Fruit fly (Drosophila melanogaster) whole organism, embryonic: Measurements from ENCODE around the gene CG31760.

ENCODE experiments used
- Bgb ChIP-seq: fragments of 200-800 bp; sonication (Bioruptor generic); IDR thresholded peaks from 2 replicates; pipeline ENCODE4 v1.3.6; 2022; ENCODE audit warnings: missing biosample characterization, missing genetic modification characterization; ENCODE audit not compliant: partially characterized antibody
- Bteb2 ChIP-seq: fragments of 200-800 bp; sonication (Bioruptor generic); optimal IDR thresholded peaks from 2 replicates; lab custom pipeline; 2016; ENCODE audit warnings: missing biosample characterization, missing genetic modification characterization
- CG10274 ChIP-seq: fragments of 200-800 bp; sonication (Bioruptor generic); optimal IDR thresholded peaks from 3 replicates; lab custom pipeline; 2017; ENCODE audit warnings: missing biosample characterization, mild to moderate bottlenecking, missing genetic modification characterization
- CG10565 ChIP-seq: fragments of 200-800 bp; sonication (Bioruptor generic); optimal IDR thresholded peaks from 3 replicates; lab custom pipeline; 2016; ENCODE audit warnings: missing biosample characterization, mild to moderate bottlenecking, missing genetic modification characterization
- CG12391 ChIP-seq: fragments of 200-800 bp; sonication (Bioruptor generic); optimal IDR thresholded peaks from 3 replicates; lab custom pipeline; 2018; ENCODE audit warnings: missing biosample characterization, mild to moderate bottlenecking, missing genetic modification characterization, moderate library complexity
- CG12769 ChIP-seq: fragments of 200-800 bp; sonication (Bioruptor generic); optimal IDR thresholded peaks from 2 replicates; lab custom pipeline; 2019; ENCODE audit warnings: missing biosample characterization, mild to moderate bottlenecking, missing genetic modification characterization, moderate library complexity
- CG1602 ChIP-seq: fragments of 200-800 bp; sonication (Bioruptor generic); optimal IDR thresholded peaks from 3 replicates; lab custom pipeline; 2016; ENCODE audit warnings: missing biosample characterization, missing genetic modification characterization
- CG17186 ChIP-seq: fragments of 200-800 bp; sonication (Bioruptor generic); optimal IDR thresholded peaks from 3 replicates; lab custom pipeline; 2017; ENCODE audit warnings: missing biosample characterization, missing genetic modification reagents, missing genetic modification characterization
- CG30020 ChIP-seq: fragments of 200-800 bp; optimal IDR thresholded peaks from 2 replicates; lab custom pipeline; 2019; ENCODE audit warnings: missing biosample characterization, mild to moderate bottlenecking, missing genetic modification characterization, moderate library complexity
- CG3065 ChIP-seq: fragments of 200-800 bp; sonication (Bioruptor generic); optimal IDR thresholded peaks from 2 replicates; lab custom pipeline; 2016; ENCODE audit warnings: missing biosample characterization, missing genetic modification characterization
- CG31388 ChIP-seq: fragments of 200-800 bp; sonication (Bioruptor generic); optimal IDR thresholded peaks from 2 replicates; lab custom pipeline; 2016; ENCODE audit warnings: missing biosample characterization, missing genetic modification characterization
- CG32767 ChIP-seq: fragments of 200-800 bp; sonication (Bioruptor generic); IDR thresholded peaks from 2 replicates; pipeline ENCODE4 v1.3.6; 2022; ENCODE audit warnings: missing biosample characterization, missing genetic modification characterization
- CG33213 ChIP-seq: fragments of 200-800 bp; sonication (Bioruptor generic); optimal IDR thresholded peaks from 3 replicates; lab custom pipeline; 2016; ENCODE audit warnings: missing biosample characterization, missing genetic modification characterization
- CG34224 ChIP-seq: fragments of 200-800 bp; sonication (Bioruptor generic); IDR thresholded peaks from 3 replicates; pipeline ENCODE4 v1.3.6; 2022; ENCODE audit warnings: missing biosample characterization, missing genetic modification characterization; ENCODE audit not compliant: partially characterized antibody
- CG6689 ChIP-seq: fragments of 200-800 bp; sonication (Bioruptor generic); IDR thresholded peaks from 2 replicates; pipeline ENCODE4 v1.3.6; 2022; ENCODE audit warnings: missing biosample characterization, missing genetic modification characterization
- CG8281 ChIP-seq: fragments of 200-800 bp; sonication (Bioruptor generic); optimal IDR thresholded peaks from 2 replicates; lab custom pipeline; 2018; ENCODE audit warnings: missing biosample characterization, mild to moderate bottlenecking, missing genetic modification characterization, moderate library complexity
- CG9609 ChIP-seq: fragments of 200-800 bp; sonication (Bioruptor generic); optimal IDR thresholded peaks from 3 replicates; lab custom pipeline; 2016; ENCODE audit warnings: missing biosample characterization, missing genetic modification characterization
- ERR ChIP-seq: fragments of 200-800 bp; sonication (Bioruptor generic); optimal IDR thresholded peaks from 2 replicates; lab custom pipeline; 2016; ENCODE audit warnings: missing biosample characterization, missing genetic modification characterization
- Ets65A ChIP-seq: fragments of 200-800 bp; sonication (Bioruptor generic); peaks from one replicate; lab custom pipeline; 2016; ENCODE audit warnings: missing biosample characterization, missing genetic modification characterization
- Hey ChIP-seq: fragments of 200-800 bp; sonication (Bioruptor generic); optimal IDR thresholded peaks from 3 replicates; lab custom pipeline; 2018; ENCODE audit warnings: missing biosample characterization, mild to moderate bottlenecking, missing genetic modification characterization
- Hmx ChIP-seq: fragments of 200-800 bp; sonication (Bioruptor generic); optimal IDR thresholded peaks from 2 replicates; lab custom pipeline; 2016; ENCODE audit warnings: missing biosample characterization, missing genetic modification characterization
- MBD-R2 ChIP-seq: fragments of 200-800 bp; sonication (Bioruptor generic); IDR thresholded peaks from 2 replicates; pipeline ENCODE4 v1.3.6; 2022; ENCODE audit warnings: missing biosample characterization, missing genetic modification characterization
- MTF-1 ChIP-seq: fragments of 200-800 bp; sonication (Bioruptor generic); optimal IDR thresholded peaks from 2 replicates; lab custom pipeline; 2018; ENCODE audit warnings: missing biosample characterization, mild to moderate bottlenecking, missing genetic modification characterization, borderline replicate concordance
- NK7.1 ChIP-seq: fragments of 200-800 bp; sonication (Bioruptor generic); optimal IDR thresholded peaks from 3 replicates; lab custom pipeline; 2016; ENCODE audit warnings: missing biosample characterization, missing genetic modification characterization
- Poxn ChIP-seq: fragments of 200-800 bp; sonication (Bioruptor generic); IDR thresholded peaks from 2 replicates; pipeline ENCODE4 v1.3.6; 2022; ENCODE audit warnings: missing biosample characterization, missing genetic modification characterization
- Scr ChIP-seq: fragments of 200-800 bp; sonication (Bioruptor generic); IDR thresholded peaks from 2 replicates; pipeline ENCODE4 v1.3.6; 2022; ENCODE audit warnings: missing biosample characterization, missing genetic modification characterization; ENCODE audit not compliant: partially characterized antibody
- Spps ChIP-seq: fragments of 200-800 bp; sonication (Bioruptor generic); optimal IDR thresholded peaks from 2 replicates; lab custom pipeline; 2018; ENCODE audit warnings: missing biosample characterization, mild to moderate bottlenecking, missing genetic modification characterization
- Trl ChIP-seq, 3 experiments: fragments of >200 bp in 2 of 3; fragments of 200-800 bp in 1 of 3; sonication (Bioruptor generic) in 1 of 3; optimal IDR thresholded peaks; 2 replicates in 1 of 3; 3 replicates in 2 of 3; lab custom pipeline; 2016 to 2017; ENCODE audit warnings: missing biosample characterization in 1 of 3, missing genetic modification characterization in 1 of 3
- Usf ChIP-seq: fragments of 200-800 bp; sonication (Bioruptor generic); optimal IDR thresholded peaks from 2 replicates; lab custom pipeline; 2017; ENCODE audit warnings: missing genotype, missing biosample characterization, missing genetic modification characterization
- ash1 ChIP-seq: fragments of 200-800 bp; sonication (Bioruptor generic); optimal IDR thresholded peaks from 2 replicates; lab custom pipeline; 2018; ENCODE audit warnings: missing biosample characterization, mild to moderate bottlenecking, missing genetic modification characterization
- bbx ChIP-seq: fragments of 200-800 bp; sonication (Bioruptor generic); IDR thresholded peaks from 2 replicates; pipeline ENCODE4 v1.3.6; 2022; ENCODE audit warnings: missing biosample characterization, missing genetic modification characterization; ENCODE audit not compliant: partially characterized antibody
- cad ChIP-seq: fragments of >200 bp; optimal IDR thresholded peaks from 2 replicates; lab custom pipeline; 2017; ENCODE audit warnings: missing biosample characterization, missing genetic modification characterization
- chn ChIP-seq: fragments of 200-800 bp; sonication (Bioruptor generic); optimal IDR thresholded peaks from 2 replicates; lab custom pipeline; 2016; ENCODE audit warnings: missing biosample characterization, missing genetic modification characterization
- ci ChIP-seq: fragments of 200-800 bp; sonication (Bioruptor generic); IDR thresholded peaks from 3 replicates; pipeline ENCODE4 v1.3.6; 2022; ENCODE audit warnings: missing biosample characterization, missing genetic modification characterization
- corto ChIP-seq: fragments of 200-800 bp; sonication (Bioruptor generic); optimal IDR thresholded peaks from 2 replicates; lab custom pipeline; 2016; ENCODE audit warnings: missing biosample characterization, mild to moderate bottlenecking, missing genetic modification characterization, moderate library complexity
- eve ChIP-seq, 2 experiments: fragments of >200 bp; optimal IDR thresholded peaks; 2 replicates each; lab custom pipeline; 2017; ENCODE audit warnings: missing biosample characterization in 2 of 2, missing genetic modification characterization in 2 of 2
- fd102C ChIP-seq: fragments of 200-800 bp; sonication (Bioruptor generic); optimal IDR thresholded peaks from 2 replicates; lab custom pipeline; 2018; ENCODE audit warnings: missing biosample characterization, mild to moderate bottlenecking, missing genetic modification characterization, moderate library complexity
- fru ChIP-seq: fragments of >200 bp; optimal IDR thresholded peaks from 2 replicates; lab custom pipeline; 2017
- gcm ChIP-seq: fragments of 200-800 bp; sonication (Bioruptor generic); optimal IDR thresholded peaks from 2 replicates; lab custom pipeline; 2019; ENCODE audit warnings: missing biosample characterization, mild to moderate bottlenecking, missing genetic modification characterization, moderate library complexity
- h ChIP-seq: fragments of >200 bp; optimal IDR thresholded peaks from 2 replicates; lab custom pipeline; 2017
- oc ChIP-seq: fragments of 200-800 bp; sonication (Bioruptor generic); optimal IDR thresholded peaks from 2 replicates; lab custom pipeline; 2018; ENCODE audit warnings: missing biosample characterization, mild to moderate bottlenecking, missing genetic modification characterization, moderate library complexity
- peb ChIP-seq: fragments of 200-800 bp; sonication (Bioruptor generic); IDR thresholded peaks from 2 replicates; pipeline ENCODE4 v1.3.6; 2022; ENCODE audit warnings: missing biosample characterization, missing genetic modification characterization
- psq ChIP-seq: fragments of 200-800 bp; sonication (Bioruptor generic); optimal IDR thresholded peaks from 2 replicates; lab custom pipeline; 2017; ENCODE audit warnings: missing biosample characterization, missing genetic modification characterization
- row ChIP-seq: fragments of 200-800 bp; sonication (Bioruptor generic); IDR thresholded peaks from 3 replicates; pipeline ENCODE4 v1.3.6; 2022; ENCODE audit warnings: missing biosample characterization, missing genetic modification characterization
- sens-2 ChIP-seq: fragments of 200-800 bp; sonication (Bioruptor generic); IDR thresholded peaks from 2 replicates; pipeline ENCODE4 v1.3.6; 2022; ENCODE audit warnings: missing biosample characterization, missing genetic modification characterization
- sim ChIP-seq: fragments of 200-800 bp; sonication (Bioruptor generic); IDR thresholded peaks from 2 replicates; pipeline ENCODE4 v1.3.6; 2022; ENCODE audit warnings: missing biosample characterization, missing genetic modification characterization
- sisA ChIP-seq: fragments of 200-800 bp; sonication (Bioruptor generic); IDR thresholded peaks from 2 replicates; pipeline ENCODE4 v1.3.6; 2022; ENCODE audit warnings: missing biosample characterization, missing genetic modification characterization
- vvl ChIP-seq: fragments of 200-800 bp; sonication (Bioruptor generic); IDR thresholded peaks from 2 replicates; pipeline ENCODE4 v1.3.6; 2022; ENCODE audit warnings: missing biosample characterization, missing genetic modification characterization

Gene CG31760

dm6 chr2L:12103231-12104210 is 39.1 kb upstream of the CG31760 start, which contains the start of the genes Patsas and ThrRS (continued):
- TF ChIP-seq MBD-R2 (GFP tag; lab: Robert Waterston, UW) (peak; percentile 34; the same call in 1 of the 2 replicates), CG17186 (GFP tag; lab: Kevin White, UChicago) (no peak), Hmx (peak; percentile 41), CG3065 (GFP tag; lab: Kevin White, UChicago) (peak; percentile 33), Scr (GFP tag; lab: Robert Waterston, UW) (no peak), CG10565 (GFP tag; lab: Kevin White, UChicago) (peak; percentile 31), CG1602 (GFP tag; lab: Kevin White, UChicago) (peak; percentile 86), CG12769 (tag; lab: Kevin White, UChicago) (no peak), CG10274 (GFP tag; lab: Kevin White, UChicago) (peak; percentile 49), Hey (no peak), CG12391 (tag; lab: Kevin White, UChicago) (peak; percentile 92), sens-2 (GFP tag; lab: Robert Waterston, UW) (peak; percentile 23; the same call in 1 of the 2 replicates), vvl (peak; percentile 87), CG31388 (GFP tag; lab: Kevin White, UChicago) (peak; percentile 69), Poxn (GFP tag; lab: Robert Waterston, UW) (peak; percentile 65; the same call in 1 of the 2 replicates), CG30020 (tag; lab: Kevin White, UChicago) (peak; percentile 92), CG32767 (GFP tag; lab: Robert Waterston, UW) (peak; percentile 72; the same call in 1 of the 2 replicates), Bteb2 (peak; percentile 69), CG34224 (GFP tag; lab: Robert Waterston, UW) (no peak), bbx (GFP tag; lab: Robert Waterston, UW) (no peak), Spps (tag; lab: Kevin White, UChicago) (peak; percentile 75), Ets65A (GFP tag; lab: Kevin White, UChicago) (peak; percentile 99), psq (GFP tag; lab: Kevin White, UChicago) (peak; percentile 69), Bgb (GFP tag; lab: Robert Waterston, UW) (no peak), h (lab: Kevin White, UChicago) (no peak), oc (tag; lab: Kevin White, UChicago) (no peak), ash1 (GFP tag; lab: Kevin White, UChicago) (no peak), chn (peak; percentile 72), peb (GFP tag; lab: Robert Waterston, UW) (peak; percentile 50; the same call in 1 of the 2 replicates), gcm (GFP tag; lab: Kevin White, UChicago) (peak; percentile 76), sisA (GFP tag; lab: Robert Waterston, UW) (peak; percentile 86), CG9609 (GFP tag; lab: Kevin White, UChicago) (peak; percentile 52), ERR (GFP tag; lab: Kevin White, UChicago) (peak; percentile 35), eve (GFP tag; optimal IDR thresholded peaks at IDR 0.05; lab: Kevin White, UChicago) (no peak), fru (lab: Kevin White, UChicago) (no peak), Usf (peak; percentile 83), CG6689 (GFP tag; lab: Robert Waterston, UW) (peak; percentile 89), fd102C (GFP tag; lab: Kevin White, UChicago) (peak; percentile 51), CG8281 (tag; lab: Kevin White, UChicago) (peak; percentile 68), CG33213 (GFP tag; lab: Kevin White, UChicago) (peak; percentile 49), cad (GFP tag; lab: Kevin White, UChicago) (no peak), sim (GFP tag; lab: Robert Waterston, UW) (0 out of 2 replicates have a peak, but pooled peaks have one; percentile 47), row (GFP tag; lab: Robert Waterston, UW) (peak; percentile 95), NK7.1 (GFP tag; lab: Kevin White, UChicago) (peak; percentile 48), ci (GFP tag; lab: Robert Waterston, UW) (peak; percentile 78), Trl (optimal IDR thresholded peaks at IDR 0.05; lab: Kevin White, UChicago) (no peak), Trl (GFP tag; optimal IDR thresholded peaks at IDR 0.05; lab: Kevin White, UChicago) (peak; percentile 71), MTF-1 (GFP tag; lab: Kevin White, UChicago) (peak; percentile 50), corto (GFP tag; lab: Kevin White, UChicago) (no peak)
